Worm (Caenorhabditis elegans) whole organism, late embryonic: ENCODE results near the gene ufd-2.

Experiments
- ceh-22 ChIP-seq: sonication (generic microtip); optimal IDR thresholded peaks from 2 replicates; lab custom pipeline; 2017; ENCODE audit warnings: missing biosample characterization, missing genetic modification characterization
- dmd-4 ChIP-seq: sonication (generic microtip); optimal IDR thresholded peaks from 2 replicates; lab custom pipeline; 2016; ENCODE audit warnings: borderline replicate concordance, missing genetic modification characterization, missing compliant biosample characterization
- sox-2 ChIP-seq: fragments of 200-800 bp; sonication (Bioruptor generic); IDR thresholded peaks from 2 replicates; pipeline ENCODE4 v1.3.6; 2022; ENCODE audit warnings: missing genetic modification reagents, missing genetic modification characterization, missing compliant biosample characterization

The ufd-2 gene

ce11 chrII:8112063-8112462, 49.5 kb downstream of the ufd-2 start, which contains the start of gene lron-4:
Gene lron-4 (minus strand): TSS chrII:8112163.
- no peak for TF ChIP-seq sox-2 (GFP tag; lab: Robert Waterston, UW)
- no peak for TF ChIP-seq dmd-4
- no peak for TF ChIP-seq ceh-22 (tag; lab: Kevin White, UChicago)
